Worm (Caenorhabditis elegans): Measurements from ENCODE around the gene abu-8.

DNA sequence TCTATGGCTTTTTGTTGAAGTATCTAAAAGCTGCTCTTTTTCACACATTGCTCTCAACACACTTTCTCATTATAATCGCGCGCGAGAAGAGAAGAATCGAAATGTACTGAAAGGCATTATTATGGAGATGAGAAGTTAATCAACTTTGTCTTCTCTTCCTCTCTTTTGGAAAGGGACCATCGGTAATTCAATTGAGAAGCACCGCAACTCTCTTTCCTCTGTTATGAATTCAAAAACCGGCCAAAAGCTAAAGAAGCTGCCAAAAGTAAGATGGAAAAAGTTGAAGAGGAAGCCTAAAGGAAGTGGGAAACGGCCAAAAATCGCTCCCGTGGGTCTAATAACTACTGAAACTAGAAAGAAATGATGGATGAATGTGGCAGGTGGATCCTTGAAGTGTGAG lies 5.8 kb upstream of the abu-8 start:
- TF ChIP-seq ama-1 (optimal IDR thresholded peaks at IDR 0.05) (no peak), tra-4 (tag; optimal IDR thresholded peaks at IDR 0.05) (no peak), ets-7 (tag; optimal IDR thresholded peaks at IDR 0.05) (no peak), tbx-11 (GFP tag; IDR thresholded peaks at IDR 0.05) (no peak), hmg-4 (GFP tag; optimal IDR thresholded peaks at IDR 0.05) (no peak), scrt-1 (GFP tag; IDR thresholded peaks at IDR 0.05) (no peak)

Data from whole organism, early embryonic.